Fruit fly (Drosophila melanogaster): ENCODE measurements around the gene CG32982.

Gene CG32982

dm6 chr2L:9206401-9206800, 80.9 kb downstream of the CG32982 start (continued):
- TF ChIP-seq CG15479 (GFP tag; optimal IDR thresholded peaks at IDR 0.05) (no peak), lmd (GFP tag; IDR thresholded peaks at IDR 0.05) (no peak), Asciz (GFP tag; optimal IDR thresholded peaks at IDR 0.05) (peak; percentile 34), CG1832 (GFP tag; optimal IDR thresholded peaks at IDR 0.05) (no peak), Dll (GFP tag; IDR thresholded peaks at IDR 0.05; ENCODE audit: partially characterized antibody) (no peak), PHDP (tag; optimal IDR thresholded peaks at IDR 0.05) (no peak), grau (tag; optimal IDR thresholded peaks at IDR 0.05) (peak; percentile 59), Tbp (GFP tag; optimal IDR thresholded peaks at IDR 0.05) (no peak), sd (tag; optimal IDR thresholded peaks at IDR 0.05) (no peak), toy (GFP tag; IDR thresholded peaks at IDR 0.05) (no peak), Sox102F (GFP tag; optimal IDR thresholded peaks at IDR 0.05) (peak; percentile 72), kay (GFP tag; optimal IDR thresholded peaks at IDR 0.05) (no peak), sug (tag; optimal IDR thresholded peaks at IDR 0.05) (no peak), tgo (GFP tag; IDR thresholded peaks at IDR 0.05) (peak; percentile 43; the same call in 2 of the 3 replicates), CG4707 (GFP tag; optimal IDR thresholded peaks at IDR 0.05) (no peak), CG17568 (GFP tag; optimal IDR thresholded peaks at IDR 0.05) (no peak), h (optimal IDR thresholded peaks at IDR 0.05) (no peak), ap (GFP tag; IDR thresholded peaks at IDR 0.05) (0 out of 2 replicates have a peak, but pooled peaks have one; percentile 8), ac (GFP tag; optimal IDR thresholded peaks at IDR 0.05) (no peak), fu2 (GFP tag; optimal IDR thresholded peaks at IDR 0.05) (no peak), dpn (GFP tag; optimal IDR thresholded peaks at IDR 0.05) (no peak), CG6791 (GFP tag; IDR thresholded peaks at IDR 0.05; ENCODE audit: partially characterized antibody) (no peak), CG7357 (GFP tag; IDR thresholded peaks at IDR 0.05) (no peak), Taf1 (GFP tag; IDR thresholded peaks at IDR 0.05) (no peak), zfh1 (GFP tag; IDR thresholded peaks at IDR 0.05) (no peak), corto (GFP tag; optimal IDR thresholded peaks at IDR 0.05) (no peak), CG14667 (GFP tag; IDR thresholded peaks at IDR 0.05) (no peak), tll (GFP tag; optimal IDR thresholded peaks at IDR 0.05) (no peak), wor (GFP tag; IDR thresholded peaks at IDR 0.05) (no peak), Bgb (GFP tag; IDR thresholded peaks at IDR 0.05; ENCODE audit: partially characterized antibody) (no peak), tx (GFP tag; optimal IDR thresholded peaks at IDR 0.05) (no peak), gcm2 (GFP tag; optimal IDR thresholded peaks at IDR 0.05) (no peak), CG4404 (GFP tag; IDR thresholded peaks at IDR 0.05) (no peak), CG12299 (tag; optimal IDR thresholded peaks at IDR 0.05) (no peak), sna (GFP tag; IDR thresholded peaks at IDR 0.05; ENCODE audit: partially characterized antibody) (no peak), CG4328 (GFP tag; optimal IDR thresholded peaks at IDR 0.05) (no peak), gsb-n (tag; optimal IDR thresholded peaks at IDR 0.05) (no peak), CG15011 (GFP tag; optimal IDR thresholded peaks at IDR 0.05) (no peak), bowl (GFP tag; IDR thresholded peaks at IDR 0.05) (no peak), CG7786 (GFP tag; optimal IDR thresholded peaks at IDR 0.05) (no peak), CG33213 (GFP tag; optimal IDR thresholded peaks at IDR 0.05) (no peak), B-H2 (GFP tag; optimal IDR thresholded peaks at IDR 0.05) (no peak), twi (tag; optimal IDR thresholded peaks at IDR 0.05) (no peak), aop (GFP tag; IDR thresholded peaks at IDR 0.05) (no peak), CG15269 (tag; optimal IDR thresholded peaks at IDR 0.05) (peak; percentile 45), inv (GFP tag; IDR thresholded peaks at IDR 0.05; ENCODE audit: partially characterized antibody) (no peak), NC2β (GFP tag; optimal IDR thresholded peaks at IDR 0.05) (no peak), CG6854 (GFP tag; optimal IDR thresholded peaks at IDR 0.05) (no peak), fru (optimal IDR thresholded peaks at IDR 0.05) (no peak), ken (GFP tag; IDR thresholded peaks at IDR 0.05) (no peak), klu (GFP tag; IDR thresholded peaks at IDR 0.05) (no peak), CG33557 (GFP tag; optimal IDR thresholded peaks at IDR 0.05) (no peak)

Data from whole organism, embryonic.